Worm (Caenorhabditis elegans): ENCODE measurements around the gene M01H9.3.

DNA sequence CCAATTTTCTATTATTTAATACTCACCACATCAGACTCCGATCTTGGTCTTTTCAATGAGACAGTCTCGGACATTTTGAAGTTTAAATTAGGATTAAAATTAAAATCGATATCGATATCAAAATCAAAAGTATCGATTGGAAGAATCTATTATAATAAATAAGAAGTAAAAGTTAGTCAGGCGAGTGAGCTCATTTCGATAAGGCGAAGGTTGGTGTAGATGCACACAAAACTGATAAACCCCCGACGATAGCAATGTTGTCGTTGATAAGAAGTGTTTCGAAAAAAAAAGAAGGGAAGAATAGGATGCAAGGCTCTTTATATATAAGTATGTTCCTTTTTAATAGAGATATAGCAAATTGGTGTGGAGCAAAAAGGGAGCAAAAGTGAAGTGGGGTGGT lies 5.7 kb upstream of the M01H9.3 start, which contains the start of gene M01H9.4:
- no peak for TF ChIP-seq lin-39 (tag; optimal IDR thresholded peaks at IDR 0.05)
- TF ChIP-seq egl-27 (tag; optimal IDR thresholded peaks at IDR 0.05) = no peak
- no peak for TF ChIP-seq unc-62 (GFP tag; optimal IDR thresholded peaks at IDR 0.05)
- TF ChIP-seq ama-1 (optimal IDR thresholded peaks at IDR 0.05) = no peak
- peak; percentile 99 for TF ChIP-seq fos-1 (tag; optimal IDR thresholded peaks at IDR 0.05)
- TF ChIP-seq snpc-4 (tag; optimal IDR thresholded peaks at IDR 0.05) = no peak
- TF ChIP-seq ZK546.5 (tag; optimal IDR thresholded peaks at IDR 0.05) = no peak
- no peak for TF ChIP-seq zag-1 (tag; optimal IDR thresholded peaks at IDR 0.05)
- no peak for TF ChIP-seq ceh-16 (tag; optimal IDR thresholded peaks at IDR 0.05)
- no peak for TF ChIP-seq unc-39 (tag; optimal IDR thresholded peaks at IDR 0.05)

Measured in whole organism, L2 larva.